Worm (Caenorhabditis elegans): ENCODE measurements around the gene F54H5.2.

Gene F54H5.2

ce11 chrII:6610262-6610661 is 17.0 kb upstream of the F54H5.2 start:
- no peak for TF ChIP-seq flt-1 (GFP tag; IDR thresholded peaks at IDR 0.05)
- TF ChIP-seq F13C5.2 (tag; optimal IDR thresholded peaks at IDR 0.05): no peak
- no peak for TF ChIP-seq pes-1 (GFP tag; IDR thresholded peaks at IDR 0.05)
- no peak for TF ChIP-seq ceh-13 (GFP tag; optimal IDR thresholded peaks at IDR 0.05)
- no peak for TF ChIP-seq aly-1 (tag; optimal IDR thresholded peaks at IDR 0.05)
- no peak for TF ChIP-seq ceh-36 (tag; optimal IDR thresholded peaks at IDR 0.05)
- no peak for TF ChIP-seq tbx-11 (GFP tag; IDR thresholded peaks at IDR 0.05)
- no peak for TF ChIP-seq tbx-37 (GFP tag; conservative IDR thresholded peaks at IDR 0.05)
- TF ChIP-seq ama-1 (optimal IDR thresholded peaks at IDR 0.05): no peak
- no peak for TF ChIP-seq hmbx-1 (tag; optimal IDR thresholded peaks at IDR 0.05)
- TF ChIP-seq hnd-1 (tag; optimal IDR thresholded peaks at IDR 0.05): no peak
- no peak for TF ChIP-seq tra-4 (tag; optimal IDR thresholded peaks at IDR 0.05)
- TF ChIP-seq hmg-4 (GFP tag; optimal IDR thresholded peaks at IDR 0.05): no peak
- TF ChIP-seq sea-1 (GFP tag; conservative IDR thresholded peaks at IDR 0.05): no peak
- no peak for TF ChIP-seq ets-7 (tag; optimal IDR thresholded peaks at IDR 0.05)
- no peak for TF ChIP-seq B0310.2 (tag; optimal IDR thresholded peaks at IDR 0.05)

DNA sequence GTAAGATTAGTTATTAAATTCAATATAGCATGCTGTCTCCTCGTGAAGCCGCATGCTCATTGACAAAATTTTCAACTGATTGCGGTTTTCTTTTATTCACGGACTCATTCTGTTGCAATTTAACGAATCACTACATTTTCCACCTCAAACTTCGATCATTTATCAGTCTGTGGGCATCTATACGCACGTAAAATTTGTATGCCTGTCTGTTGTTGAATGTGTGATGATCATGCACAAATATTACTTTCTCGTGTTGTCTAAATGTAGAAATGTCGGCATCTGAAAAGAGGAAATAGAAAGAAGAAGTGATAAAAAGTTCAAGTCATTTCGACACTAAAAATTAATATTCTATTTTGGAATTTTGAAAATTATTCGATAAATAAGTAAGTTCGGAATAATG is 14.7 kb upstream of the F54H5.2 start:
- no peak for TF ChIP-seq tbx-37 (GFP tag; conservative IDR thresholded peaks at IDR 0.05)
- no peak for TF ChIP-seq ets-7 (tag; optimal IDR thresholded peaks at IDR 0.05)
- TF ChIP-seq tbx-11 (GFP tag; IDR thresholded peaks at IDR 0.05): no peak
- TF ChIP-seq flt-1 (GFP tag; IDR thresholded peaks at IDR 0.05): no peak
- TF ChIP-seq ama-1 (optimal IDR thresholded peaks at IDR 0.05): no peak
- no peak for TF ChIP-seq F13C5.2 (tag; optimal IDR thresholded peaks at IDR 0.05)
- no peak for TF ChIP-seq aly-1 (tag; optimal IDR thresholded peaks at IDR 0.05)
- TF ChIP-seq sea-1 (GFP tag; conservative IDR thresholded peaks at IDR 0.05): no peak
- TF ChIP-seq B0310.2 (tag; optimal IDR thresholded peaks at IDR 0.05): no peak

- TF ChIP-seq hmg-4 (GFP tag; optimal IDR thresholded peaks at IDR 0.05) (no peak), aly-1 (tag; optimal IDR thresholded peaks at IDR 0.05) (no peak), ceh-13 (GFP tag; optimal IDR thresholded peaks at IDR 0.05) (no peak), B0310.2 (tag; optimal IDR thresholded peaks at IDR 0.05) (no peak), ets-7 (tag; optimal IDR thresholded peaks at IDR 0.05) (no peak), hnd-1 (tag; optimal IDR thresholded peaks at IDR 0.05) (no peak), hmbx-1 (tag; optimal IDR thresholded peaks at IDR 0.05) (no peak), flt-1 (GFP tag; IDR thresholded peaks at IDR 0.05) (no peak), tbx-11 (GFP tag; IDR thresholded peaks at IDR 0.05) (no peak), ceh-36 (tag; optimal IDR thresholded peaks at IDR 0.05) (no peak), sea-1 (GFP tag; conservative IDR thresholded peaks at IDR 0.05) (no peak), ama-1 (optimal IDR thresholded peaks at IDR 0.05) (no peak)
These were observed 12.8 kb upstream of the F54H5.2 start for ce11 chrII:6614500-6614899.

DNA sequence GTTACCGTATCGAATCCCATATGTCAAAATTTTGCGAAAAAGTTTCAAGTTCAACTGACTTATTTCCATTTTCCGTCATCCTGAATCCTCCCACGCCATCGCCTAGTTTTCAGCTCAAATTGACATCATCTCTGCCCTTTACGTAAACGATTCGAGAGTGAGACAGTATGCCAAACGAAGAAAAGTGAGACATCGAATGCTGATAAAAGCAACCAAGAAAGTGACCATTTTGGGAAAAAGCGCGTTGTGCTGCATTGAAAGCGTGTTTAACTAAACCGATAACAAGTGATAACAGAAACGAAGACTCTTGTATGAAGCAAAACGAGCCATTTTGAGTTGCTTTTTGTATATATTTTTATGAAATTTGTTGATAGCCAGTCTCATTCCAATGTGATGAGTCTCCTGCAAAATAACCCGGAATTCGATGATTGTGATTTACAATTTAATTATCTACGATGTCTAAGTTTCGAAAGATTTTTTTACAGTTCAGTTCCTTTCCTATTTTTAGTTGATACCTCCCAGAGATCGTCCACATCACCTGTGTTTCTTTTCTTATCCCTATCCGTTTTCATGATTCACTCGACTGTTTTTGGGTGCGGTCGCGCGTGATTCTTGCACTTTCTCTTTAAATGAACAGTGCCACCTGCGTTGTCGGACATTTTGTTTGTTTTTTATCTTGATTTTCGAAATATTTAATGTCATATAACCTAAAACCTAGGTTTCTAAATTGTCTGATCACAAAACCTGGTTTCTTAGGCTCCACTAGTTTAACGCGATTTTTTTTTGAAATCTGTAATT is 11.9 kb upstream of the F54H5.2 start:
- TF ChIP-seq tbx-11 (GFP tag; IDR thresholded peaks at IDR 0.05) (no peak), hnd-1 (tag; optimal IDR thresholded peaks at IDR 0.05) (no peak), sea-1 (GFP tag; conservative IDR thresholded peaks at IDR 0.05) (no peak), scrt-1 (GFP tag; IDR thresholded peaks at IDR 0.05) (no peak), ceh-13 (GFP tag; optimal IDR thresholded peaks at IDR 0.05) (no peak), flt-1 (GFP tag; IDR thresholded peaks at IDR 0.05) (no peak)

ce11 chrII:6616135-6616534 is 11.1 kb upstream of the F54H5.2 start:
- no peak for TF ChIP-seq tbx-11 (GFP tag; IDR thresholded peaks at IDR 0.05)
- no peak for TF ChIP-seq ama-1 (optimal IDR thresholded peaks at IDR 0.05)
- no peak for TF ChIP-seq ets-7 (tag; optimal IDR thresholded peaks at IDR 0.05)
- no peak for TF ChIP-seq sea-1 (GFP tag; conservative IDR thresholded peaks at IDR 0.05)
- TF ChIP-seq tbx-37 (GFP tag; conservative IDR thresholded peaks at IDR 0.05): no peak
- no peak for TF ChIP-seq hnd-1 (tag; optimal IDR thresholded peaks at IDR 0.05)
- no peak for TF ChIP-seq scrt-1 (GFP tag; IDR thresholded peaks at IDR 0.05)
- TF ChIP-seq tra-4 (tag; optimal IDR thresholded peaks at IDR 0.05): no peak

DNA sequence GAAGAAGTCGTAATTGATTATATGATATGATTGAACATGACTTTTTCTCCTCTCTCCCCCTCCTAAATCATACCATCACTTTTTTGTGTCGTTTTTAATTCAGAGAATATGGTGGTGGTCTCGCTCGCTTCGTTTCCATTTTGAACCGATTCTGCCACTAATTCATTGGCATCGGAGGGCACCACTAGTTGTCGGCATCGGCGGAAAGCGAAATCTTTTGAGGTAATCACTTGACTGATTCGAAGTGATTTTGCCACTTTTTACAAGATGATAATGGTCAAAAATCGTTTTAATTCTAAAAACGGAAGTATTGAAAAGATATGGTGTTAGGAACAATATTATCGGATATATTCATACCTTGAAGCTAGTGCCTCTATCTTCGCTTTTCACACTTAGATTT is 10.5 kb upstream of the F54H5.2 start, which contains the start of gene klf-3:
TSS of gene klf-3 (plus strand) at position 109 of the 400 bp plus-strand sequence.
- no peak for TF ChIP-seq ceh-13 (GFP tag; optimal IDR thresholded peaks at IDR 0.05)
- TF ChIP-seq hmg-4 (GFP tag; optimal IDR thresholded peaks at IDR 0.05): no peak
- TF ChIP-seq ceh-36 (tag; optimal IDR thresholded peaks at IDR 0.05): no peak
- no peak for TF ChIP-seq flt-1 (GFP tag; IDR thresholded peaks at IDR 0.05)
- TF ChIP-seq B0310.2 (tag; optimal IDR thresholded peaks at IDR 0.05): no peak
- TF ChIP-seq ama-1 (optimal IDR thresholded peaks at IDR 0.05): no peak
- no peak for TF ChIP-seq scrt-1 (GFP tag; IDR thresholded peaks at IDR 0.05)

- no peak for TF ChIP-seq hmg-4 (GFP tag; optimal IDR thresholded peaks at IDR 0.05)
- no peak for TF ChIP-seq pes-1 (GFP tag; IDR thresholded peaks at IDR 0.05)
- no peak for TF ChIP-seq sea-1 (GFP tag; conservative IDR thresholded peaks at IDR 0.05)
- TF ChIP-seq scrt-1 (GFP tag; IDR thresholded peaks at IDR 0.05): no peak
- no peak for TF ChIP-seq tbx-11 (GFP tag; IDR thresholded peaks at IDR 0.05)
- no peak for TF ChIP-seq tra-4 (tag; optimal IDR thresholded peaks at IDR 0.05)
- TF ChIP-seq aly-1 (tag; optimal IDR thresholded peaks at IDR 0.05): no peak
- TF ChIP-seq B0310.2 (tag; optimal IDR thresholded peaks at IDR 0.05): no peak
- TF ChIP-seq hmbx-1 (tag; optimal IDR thresholded peaks at IDR 0.05): no peak
- TF ChIP-seq ets-7 (tag; optimal IDR thresholded peaks at IDR 0.05): no peak
- no peak for TF ChIP-seq tbx-37 (GFP tag; conservative IDR thresholded peaks at IDR 0.05)
- no peak for TF ChIP-seq ama-1 (optimal IDR thresholded peaks at IDR 0.05)
- TF ChIP-seq hnd-1 (tag; optimal IDR thresholded peaks at IDR 0.05): no peak
- TF ChIP-seq ceh-36 (tag; optimal IDR thresholded peaks at IDR 0.05): no peak
These were observed 8.3 kb upstream of the F54H5.2 start for ce11 chrII:6619007-6619406.

DNA sequence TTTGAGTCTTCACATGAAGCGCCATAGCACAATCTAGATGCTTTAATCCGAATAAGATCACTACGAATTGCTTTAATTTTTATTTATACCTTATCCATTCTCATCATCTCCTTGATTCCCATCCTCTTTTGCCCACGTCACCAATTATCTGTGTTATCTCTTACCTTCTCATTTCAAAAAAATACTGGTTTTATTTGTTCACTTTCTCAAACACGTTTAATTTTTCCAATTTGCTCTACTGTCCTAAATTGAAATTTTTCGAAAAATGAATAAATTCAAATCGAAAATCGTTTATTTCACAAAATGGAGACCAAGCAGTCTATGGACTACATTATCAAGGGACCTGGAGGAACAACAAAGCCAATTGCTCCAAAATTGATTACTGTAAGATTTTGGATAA is 5.4 kb upstream of the F54H5.2 start, which contains the start of gene F54H5.3:
TSS of gene F54H5.3 (plus strand) at position 301 of the 400 bp plus-strand sequence.
- TF ChIP-seq ets-7 (tag; optimal IDR thresholded peaks at IDR 0.05): no peak
- TF ChIP-seq tbx-37 (GFP tag; conservative IDR thresholded peaks at IDR 0.05): no peak
- TF ChIP-seq sea-1 (GFP tag; conservative IDR thresholded peaks at IDR 0.05): no peak
- TF ChIP-seq pes-1 (GFP tag; IDR thresholded peaks at IDR 0.05): no peak
- TF ChIP-seq aly-1 (tag; optimal IDR thresholded peaks at IDR 0.05): no peak
- no peak for TF ChIP-seq hmg-4 (GFP tag; optimal IDR thresholded peaks at IDR 0.05)
- no peak for TF ChIP-seq hmbx-1 (tag; optimal IDR thresholded peaks at IDR 0.05)
- TF ChIP-seq ceh-13 (GFP tag; optimal IDR thresholded peaks at IDR 0.05): no peak
- TF ChIP-seq tbx-11 (GFP tag; IDR thresholded peaks at IDR 0.05): no peak
- TF ChIP-seq ceh-36 (tag; optimal IDR thresholded peaks at IDR 0.05): no peak
- no peak for TF ChIP-seq flt-1 (GFP tag; IDR thresholded peaks at IDR 0.05)

Data from whole organism, early embryonic.